Comparison of ENCODE assay signal across 1 fruit fly cellular context in genomic region chr3R:6646740-6647139, dm6.
A peak's percentile ranks its signal among the peaks of the same experiment; 100 is the strongest.
TF ChIP-seq lines count a peak whose summit lies in the region.

TSS of gene Taf1 (plus strand) at chr3R:6646889.

TF ChIP-seq in whole organism, embryonic, 481 proteins besides CTCF, POLR2A, EP300 and RAD21 (continued from another document and continues in another):
- TF ChIP-seq CG9609 (GFP tag; optimal IDR thresholded peaks at IDR 0.05; lab: Kevin White, UChicago) (no peak), CG13894 (tag; optimal IDR thresholded peaks at IDR 0.05; lab: Kevin White, UChicago) (no peak), Usf (GFP tag; optimal IDR thresholded peaks at IDR 0.05; lab: Kevin White, UChicago) (no peak), CG6854 (GFP tag; optimal IDR thresholded peaks at IDR 0.05; lab: Kevin White, UChicago) (no peak), CG11093 (GFP tag; IDR thresholded peaks at IDR 0.05; lab: Robert Waterston, UW) (no peak), CG17186 (GFP tag; optimal IDR thresholded peaks at IDR 0.05; lab: Kevin White, UChicago) (peak; percentile 82), CG4730 (GFP tag; IDR thresholded peaks at IDR 0.05; lab: Robert Waterston, UW) (no peak), Oli (tag; optimal IDR thresholded peaks at IDR 0.05; lab: Kevin White, UChicago) (no peak), vvl (GFP tag; IDR thresholded peaks at IDR 0.05; lab: Robert Waterston, UW) (peak; percentile 24; the same call in 1 of the 2 replicates), Pdp1 (GFP tag; optimal IDR thresholded peaks at IDR 0.05; lab: Kevin White, UChicago) (no peak), CG32772 (GFP tag; IDR thresholded peaks at IDR 0.05; lab: Robert Waterston, UW) (no peak), Xrp1 (GFP tag; IDR thresholded peaks at IDR 0.05; lab: Robert Waterston, UW) (no peak), Chrac-16 (GFP tag; optimal IDR thresholded peaks at IDR 0.05; lab: Kevin White, UChicago) (no peak), Hey (tag; optimal IDR thresholded peaks at IDR 0.05; lab: Kevin White, UChicago) (no peak), CG30431 (GFP tag; optimal IDR thresholded peaks at IDR 0.05; lab: Kevin White, UChicago) (no peak), dysf (GFP tag; IDR thresholded peaks at IDR 0.05; lab: Robert Waterston, UW) (no peak), her (GFP tag; optimal IDR thresholded peaks at IDR 0.05; lab: Kevin White, UChicago) (no peak), sug (tag; optimal IDR thresholded peaks at IDR 0.05; lab: Kevin White, UChicago) (no peak), CG7372 (GFP tag; IDR thresholded peaks at IDR 0.05; lab: Robert Waterston, UW) (no peak), CG6683 (GFP tag; optimal IDR thresholded peaks at IDR 0.05; lab: Kevin White, UChicago) (no peak), wek (GFP tag; optimal IDR thresholded peaks at IDR 0.05; lab: Kevin White, UChicago) (no peak), D19A (tag; optimal IDR thresholded peaks at IDR 0.05; lab: Kevin White, UChicago) (no peak), fru (optimal IDR thresholded peaks at IDR 0.05; lab: Kevin White, UChicago) (no peak), bsh (GFP tag; optimal IDR thresholded peaks at IDR 0.05; lab: Kevin White, UChicago) (no peak), Dbx (GFP tag; IDR thresholded peaks at IDR 0.05; lab: Robert Waterston, UW) (no peak), Taf1 (GFP tag; IDR thresholded peaks at IDR 0.05; lab: Robert Waterston, UW) (no peak), Lhr (GFP tag; optimal IDR thresholded peaks at IDR 0.05; lab: Kevin White, UChicago) (peak; percentile 89), p53 (GFP tag; optimal IDR thresholded peaks at IDR 0.05; lab: Kevin White, UChicago) (no peak), CG7271 (tag; optimal IDR thresholded peaks at IDR 0.05; lab: Kevin White, UChicago) (no peak), aop (GFP tag; IDR thresholded peaks at IDR 0.05; lab: Robert Waterston, UW) (no peak), repo (GFP tag; optimal IDR thresholded peaks at IDR 0.05; lab: Kevin White, UChicago) (no peak), CG17912 (GFP tag; optimal IDR thresholded peaks at IDR 0.05; lab: Kevin White, UChicago) (peak; percentile 27), CG31224 (GFP tag; IDR thresholded peaks at IDR 0.05; lab: Robert Waterston, UW) (no peak), ci (GFP tag; IDR thresholded peaks at IDR 0.05; lab: Robert Waterston, UW) (0 out of 3 replicates have a peak, but pooled peaks have one; percentile 38), CG12659 (GFP tag; optimal IDR thresholded peaks at IDR 0.05; lab: Kevin White, UChicago) (peak; percentile 73), Dip3 (GFP tag; optimal IDR thresholded peaks at IDR 0.05; lab: Kevin White, UChicago) (no peak), Bgb (GFP tag; IDR thresholded peaks at IDR 0.05; lab: Robert Waterston, UW; ENCODE audit: partially characterized antibody) (peak; percentile 55), CG4854 (GFP tag; optimal IDR thresholded peaks at IDR 0.05; lab: Kevin White, UChicago) (no peak), Opbp (GFP tag; IDR thresholded peaks at IDR 0.05; lab: Robert Waterston, UW; ENCODE audit: partially characterized antibody) (peak; percentile 63; the same call in 1 of the 3 replicates), CG33557 (GFP tag; optimal IDR thresholded peaks at IDR 0.05; lab: Kevin White, UChicago) (no peak), usp (GFP tag; optimal IDR thresholded peaks at IDR 0.05; lab: Kevin White, UChicago) (no peak), scrt (GFP tag; optimal IDR thresholded peaks at IDR 0.05; lab: Kevin White, UChicago) (no peak), rib (GFP tag; IDR thresholded peaks at IDR 0.05; lab: Robert Waterston, UW) (no peak), CG31441 (GFP tag; IDR thresholded peaks at IDR 0.05; lab: Robert Waterston, UW) (no peak), pros (GFP tag; optimal IDR thresholded peaks at IDR 0.05; lab: Kevin White, UChicago) (no peak), CG11504 (tag; optimal IDR thresholded peaks at IDR 0.05; lab: Kevin White, UChicago) (no peak), CG8089 (GFP tag; optimal IDR thresholded peaks at IDR 0.05; lab: Kevin White, UChicago) (no peak), CG12104 (GFP tag; optimal IDR thresholded peaks at IDR 0.05; lab: Kevin White, UChicago) (no peak), dati (GFP tag; IDR thresholded peaks at IDR 0.05; lab: Robert Waterston, UW) (no peak), shn (GFP tag; optimal IDR thresholded peaks at IDR 0.05; lab: Kevin White, UChicago) (no peak), CoRest (tag; optimal IDR thresholded peaks at IDR 0.05; lab: Kevin White, UChicago) (no peak), CG13775 (GFP tag; optimal IDR thresholded peaks at IDR 0.05; lab: Kevin White, UChicago) (peak; percentile 82), grn (GFP tag; optimal IDR thresholded peaks at IDR 0.05; lab: Kevin White, UChicago) (no peak), yki (optimal IDR thresholded peaks at IDR 0.05; lab: Kevin White, UChicago) (no peak), slbo (GFP tag; IDR thresholded peaks at IDR 0.05; lab: Robert Waterston, UW) (no peak), CG3838 (GFP tag; optimal IDR thresholded peaks at IDR 0.05; lab: Kevin White, UChicago) (no peak), CG33213 (GFP tag; optimal IDR thresholded peaks at IDR 0.05; lab: Kevin White, UChicago) (peak; percentile 66), lov (optimal IDR thresholded peaks at IDR 0.05; lab: Kevin White, UChicago) (no peak), lov (GFP tag; IDR thresholded peaks at IDR 0.05; lab: Robert Waterston, UW) (no peak), H15 (GFP tag; IDR thresholded peaks at IDR 0.05; lab: Robert Waterston, UW) (no peak), jumu (GFP tag; optimal IDR thresholded peaks at IDR 0.05; lab: Kevin White, UChicago) (no peak), D (optimal IDR thresholded peaks at IDR 0.05; lab: Kevin White, UChicago) (no peak), D (GFP tag; optimal IDR thresholded peaks at IDR 0.05; lab: Kevin White, UChicago) (no peak), CG9817 (tag; optimal IDR thresholded peaks at IDR 0.05; lab: Kevin White, UChicago) (no peak), CG7357 (GFP tag; IDR thresholded peaks at IDR 0.05; lab: Robert Waterston, UW) (no peak; the same call in 2 of the 3 replicates), Deaf1 (tag; optimal IDR thresholded peaks at IDR 0.05; lab: Kevin White, UChicago) (no peak), ase (GFP tag; IDR thresholded peaks at IDR 0.05; lab: Robert Waterston, UW) (no peak), sna (GFP tag; IDR thresholded peaks at IDR 0.05; lab: Robert Waterston, UW; ENCODE audit: partially characterized antibody) (peak; percentile 41; the same call in 1 of the 2 replicates), CG10959 (GFP tag; IDR thresholded peaks at IDR 0.05; lab: Robert Waterston, UW) (no peak), inv (GFP tag; IDR thresholded peaks at IDR 0.05; lab: Robert Waterston, UW; ENCODE audit: partially characterized antibody) (peak; percentile 18; the same call in 1 of the 2 replicates), Mes4 (GFP tag; optimal IDR thresholded peaks at IDR 0.05; lab: Kevin White, UChicago) (peak; percentile 15), hb (GFP tag; IDR thresholded peaks at IDR 0.05; lab: Robert Waterston, UW; ENCODE audit: partially characterized antibody) (no peak), CG6175 (GFP tag; IDR thresholded peaks at IDR 0.05; lab: Robert Waterston, UW) (no peak), CG9437 (GFP tag; optimal IDR thresholded peaks at IDR 0.05; lab: Kevin White, UChicago) (no peak), Scr (GFP tag; IDR thresholded peaks at IDR 0.05; lab: Robert Waterston, UW; ENCODE audit: partially characterized antibody) (peak; percentile 37; the same call in 1 of the 2 replicates), dan (GFP tag; IDR thresholded peaks at IDR 0.05; lab: Robert Waterston, UW) (no peak), Elba2 (GFP tag; optimal IDR thresholded peaks at IDR 0.05; lab: Kevin White, UChicago) (no peak), ems (GFP tag; optimal IDR thresholded peaks at IDR 0.05; lab: Kevin White, UChicago) (no peak), CG12071 (GFP tag; optimal IDR thresholded peaks at IDR 0.05; lab: Kevin White, UChicago) (no peak), stwl (tag; optimal IDR thresholded peaks at IDR 0.05; lab: Kevin White, UChicago) (peak; percentile 67), CG42726 (GFP tag; IDR thresholded peaks at IDR 0.05; lab: Robert Waterston, UW; ENCODE audit: partially characterized antibody) (no peak), gem (tag; optimal IDR thresholded peaks at IDR 0.05; lab: Kevin White, UChicago) (no peak), CG43689 (GFP tag; IDR thresholded peaks at IDR 0.05; lab: Robert Waterston, UW) (no peak), ttk (GFP tag; IDR thresholded peaks at IDR 0.05; lab: Robert Waterston, UW) (no peak), fd64A (GFP tag; optimal IDR thresholded peaks at IDR 0.05; lab: Kevin White, UChicago) (no peak), ewg (GFP tag; optimal IDR thresholded peaks at IDR 0.05; lab: Kevin White, UChicago) (no peak), fd96Cb (tag; optimal IDR thresholded peaks at IDR 0.05; lab: Kevin White, UChicago) (no peak), insv (GFP tag; optimal IDR thresholded peaks at IDR 0.05; lab: Kevin White, UChicago) (peak in 1 of 2 experiments; percentile 30), otp (GFP tag; IDR thresholded peaks at IDR 0.05; lab: Robert Waterston, UW) (no peak), eyg (GFP tag; optimal IDR thresholded peaks at IDR 0.05; lab: Kevin White, UChicago) (no peak), CG15514 (GFP tag; optimal IDR thresholded peaks at IDR 0.05; lab: Kevin White, UChicago) (peak; percentile 83), Hmx (GFP tag; optimal IDR thresholded peaks at IDR 0.05; lab: Kevin White, UChicago) (no peak), CG8281 (tag; optimal IDR thresholded peaks at IDR 0.05; lab: Kevin White, UChicago) (no peak), CG4282 (GFP tag; optimal IDR thresholded peaks at IDR 0.05; lab: Kevin White, UChicago) (no peak), CG10565 (GFP tag; optimal IDR thresholded peaks at IDR 0.05; lab: Kevin White, UChicago) (no peak), CG9797 (GFP tag; optimal IDR thresholded peaks at IDR 0.05; lab: Kevin White, UChicago) (peak; percentile 94), Stat92E (GFP tag; optimal IDR thresholded peaks at IDR 0.05; lab: Kevin White, UChicago) (peak in 1 of 3 experiments; percentile 27), Hr39 (optimal IDR thresholded peaks at IDR 0.05; lab: Kevin White, UChicago) (no peak), peb (GFP tag; IDR thresholded peaks at IDR 0.05; lab: Robert Waterston, UW) (no peak), br (optimal IDR thresholded peaks at IDR 0.05; lab: Kevin White, UChicago) (no peak), CG8765 (GFP tag; IDR thresholded peaks at IDR 0.05; lab: Robert Waterston, UW) (no peak), HLHmδ (GFP tag; optimal IDR thresholded peaks at IDR 0.05; lab: Kevin White, UChicago) (no peak), so (GFP tag; IDR thresholded peaks at IDR 0.05; lab: Robert Waterston, UW) (no peak), CG14965 (GFP tag; optimal IDR thresholded peaks at IDR 0.05; lab: Kevin White, UChicago; ENCODE audit: borderline replicate concordance) (no peak), TFAM (GFP tag; optimal IDR thresholded peaks at IDR 0.05; lab: Kevin White, UChicago) (no peak), cas (GFP tag; IDR thresholded peaks at IDR 0.05; lab: Robert Waterston, UW) (no peak), CG3281 (GFP tag; optimal IDR thresholded peaks at IDR 0.05; lab: Kevin White, UChicago) (no peak), Neu2 (GFP tag; optimal IDR thresholded peaks at IDR 0.05; lab: Kevin White, UChicago; ENCODE audit: borderline replicate concordance) (no peak), Ravus (GFP tag; IDR thresholded peaks at IDR 0.05; lab: Robert Waterston, UW) (no peak), vfl (GFP tag; optimal IDR thresholded peaks at IDR 0.05; lab: Kevin White, UChicago) (no peak), pfk (GFP tag; optimal IDR thresholded peaks at IDR 0.05; lab: Kevin White, UChicago) (no peak), disco-r (GFP tag; optimal IDR thresholded peaks at IDR 0.05; lab: Kevin White, UChicago) (no peak), gfzf (GFP tag; optimal IDR thresholded peaks at IDR 0.05; lab: Kevin White, UChicago) (peak; percentile 98), CG17829 (tag; optimal IDR thresholded peaks at IDR 0.05; lab: Kevin White, UChicago) (peak; percentile 48), CG10431 (GFP tag; optimal IDR thresholded peaks at IDR 0.05; lab: Kevin White, UChicago) (peak; percentile 86), B-H2 (GFP tag; optimal IDR thresholded peaks at IDR 0.05; lab: Kevin White, UChicago) (no peak), Fer1 (GFP tag; optimal IDR thresholded peaks at IDR 0.05; lab: Kevin White, UChicago) (no peak), CG7786 (GFP tag; optimal IDR thresholded peaks at IDR 0.05; lab: Kevin White, UChicago) (no peak), zfh2 (GFP tag; optimal IDR thresholded peaks at IDR 0.05; lab: Kevin White, UChicago) (peak; percentile 15), Dip2 (GFP tag; IDR thresholded peaks at IDR 0.05; lab: Robert Waterston, UW) (no peak), Sin3A (optimal IDR thresholded peaks at IDR 0.05; lab: Kevin White, UChicago) (peak; percentile 66), chif (GFP tag; optimal IDR thresholded peaks at IDR 0.05; lab: Kevin White, UChicago) (no peak), Eip74EF (GFP tag; optimal IDR thresholded peaks at IDR 0.05; lab: Kevin White, UChicago) (no peak), Ssrp (tag; optimal IDR thresholded peaks at IDR 0.05; lab: Kevin White, UChicago) (no peak), fu2 (GFP tag; optimal IDR thresholded peaks at IDR 0.05; lab: Kevin White, UChicago) (no peak), CG8924 (tag; optimal IDR thresholded peaks at IDR 0.05; lab: Kevin White, UChicago) (no peak), zfh1 (GFP tag; IDR thresholded peaks at IDR 0.05; lab: Robert Waterston, UW) (no peak), hth (optimal IDR thresholded peaks at IDR 0.05; lab: Kevin White, UChicago) (no peak), abd-A (tag; optimal IDR thresholded peaks at IDR 0.05; lab: Kevin White, UChicago) (no peak), CG14710 (tag; optimal IDR thresholded peaks at IDR 0.05; lab: Kevin White, UChicago) (peak; percentile 67), CG2120 (GFP tag; optimal IDR thresholded peaks at IDR 0.05; lab: Kevin White, UChicago) (no peak), CG31388 (GFP tag; optimal IDR thresholded peaks at IDR 0.05; lab: Kevin White, UChicago) (no peak), jigr1 (GFP tag; IDR thresholded peaks at IDR 0.05; lab: Robert Waterston, UW) (no peak), Fer2 (tag; optimal IDR thresholded peaks at IDR 0.05; lab: Kevin White, UChicago) (no peak), gsb (GFP tag; IDR thresholded peaks at IDR 0.05; lab: Robert Waterston, UW) (no peak), Sry-β (GFP tag; optimal IDR thresholded peaks at IDR 0.05; lab: Kevin White, UChicago) (no peak), CG14860 (GFP tag; IDR thresholded peaks at IDR 0.05; lab: Robert Waterston, UW; ENCODE audit: partially characterized antibody) (no peak), NFAT (GFP tag; IDR thresholded peaks at IDR 0.05; lab: Robert Waterston, UW) (no peak), ranshi (GFP tag; IDR thresholded peaks at IDR 0.05; lab: Robert Waterston, UW) (no peak)
